Fruit fly (Drosophila melanogaster) Kc167 (cell line): ENCODE data around the gene p-cup.

Source experiments
- Myc ChIP-seq: fragments of >200 bp; optimal IDR thresholded peaks from 2 replicates; lab custom pipeline; 2017; ENCODE audit warnings: missing external identifiers
- h ChIP-seq: fragments of >200 bp; optimal IDR thresholded peaks from 3 replicates; lab custom pipeline; 2018; ENCODE audit warnings: missing external identifiers
- insv ChIP-seq: fragments of >200 bp; optimal IDR thresholded peaks from 3 replicates; lab custom pipeline; 2018; ENCODE audit warnings: missing external identifiers
- psq ChIP-seq: fragments of >200 bp; optimal IDR thresholded peaks from 2 replicates; lab custom pipeline; 2017; ENCODE audit warnings: missing external identifiers
- ttk ChIP-seq: sonication (Bioruptor generic); optimal IDR thresholded peaks from 2 replicates; lab custom pipeline; 2017; ENCODE audit warnings: missing external identifiers

dm6 chrX:17482808-17483207, 34.2 kb upstream of the p-cup start:
- no peak for TF ChIP-seq ttk (lab: Kevin White, UChicago)
- TF ChIP-seq h, result no peak
- TF ChIP-seq psq (lab: Kevin White, UChicago), result no peak
- no peak for TF ChIP-seq Myc (lab: Kevin White, UChicago)
- no peak for TF ChIP-seq insv (lab: Kevin White, UChicago)
